Worm (Caenorhabditis elegans) whole organism, L4/young adult: ENCODE results near the gene cpsf-1.

Experiments used
- W03F9.2 ChIP-seq: fragments of 150-350 bp; optimal IDR thresholded peaks from 2 replicates; lab custom pipeline; 2014; ENCODE audit warnings: missing biosample characterization, missing genetic modification characterization
- dao-5 ChIP-seq: sonication (generic microtip); optimal IDR thresholded peaks from 2 replicates; lab custom pipeline; 2016; ENCODE audit warnings: missing genotype, missing genetic modification characterization, moderate library complexity, missing compliant biosample characterization
- him-1 ChIP-seq: sonication (generic microtip); optimal IDR thresholded peaks from 2 replicates; lab custom pipeline; 2016; ENCODE audit warnings: missing genotype, missing genetic modification reagents, missing genetic modification characterization, missing compliant biosample characterization

DNA sequence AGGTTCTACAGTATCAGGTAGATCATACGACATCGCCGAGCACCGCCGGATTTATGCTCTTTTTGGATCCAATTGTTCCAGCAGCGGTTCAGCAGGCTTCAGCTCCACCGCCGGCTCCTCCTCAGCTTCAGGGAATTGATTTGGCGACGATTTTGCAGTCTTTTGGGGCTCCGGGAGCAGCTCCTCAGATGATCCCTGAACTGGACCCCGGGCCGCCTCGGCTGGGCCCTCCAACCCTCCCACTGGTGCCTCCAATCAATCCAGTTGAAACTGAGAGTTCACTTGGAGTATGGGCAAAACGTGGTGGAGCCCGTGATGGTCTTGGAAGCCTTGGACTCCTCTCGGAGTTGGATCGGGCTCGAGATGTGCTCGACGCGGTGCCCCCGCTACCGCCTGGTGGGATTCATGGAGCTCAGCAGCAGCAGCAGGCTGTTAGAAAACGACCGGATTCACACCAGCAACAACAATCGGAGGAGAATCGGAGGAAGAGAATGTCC is 41.9 kb downstream of the cpsf-1 start:
- TF ChIP-seq him-1 (tag; lab: Kevin White, UChicago) (no peak), W03F9.2 (no peak), dao-5 (tag; lab: Kevin White, UChicago) (no peak)
